Fruit fly (Drosophila melanogaster) whole organism, embryonic: Measurements from ENCODE around the gene frj.
A peak's percentile ranks its signal among the peaks of the same experiment; 100 is the strongest.

Experiments
- Adf1 ChIP-seq: fragments of 200-800 bp; sonication (Bioruptor generic); IDR thresholded peaks from 2 replicates; pipeline ENCODE4 v1.3.6; 2022; ENCODE audit warnings: missing biosample characterization, missing genetic modification characterization
- BtbVII ChIP-seq: fragments of 200-800 bp; sonication (Bioruptor generic); optimal IDR thresholded peaks from 3 replicates; lab custom pipeline; 2017; ENCODE audit warnings: missing biosample characterization, mild to moderate bottlenecking, missing genetic modification characterization
- CG10147 ChIP-seq: fragments of 200-800 bp; sonication (Bioruptor generic); optimal IDR thresholded peaks from 2 replicates; lab custom pipeline; 2019; ENCODE audit warnings: missing biosample characterization, mild to moderate bottlenecking, missing genetic modification characterization, moderate library complexity
- CG10267 ChIP-seq: fragments of 200-800 bp; sonication (Bioruptor generic); optimal IDR thresholded peaks from 2 replicates; lab custom pipeline; 2018; ENCODE audit warnings: missing biosample characterization, mild to moderate bottlenecking, missing genetic modification characterization, moderate library complexity
- CG10274 ChIP-seq: fragments of 200-800 bp; sonication (Bioruptor generic); optimal IDR thresholded peaks from 3 replicates; lab custom pipeline; 2017; ENCODE audit warnings: missing biosample characterization, mild to moderate bottlenecking, missing genetic modification characterization
- CG10979 ChIP-seq: fragments of 200-800 bp; sonication (Bioruptor generic); optimal IDR thresholded peaks from 2 replicates; lab custom pipeline; 2018; ENCODE audit warnings: missing biosample characterization, mild to moderate bottlenecking, missing genetic modification characterization, moderate library complexity
- CG11504 ChIP-seq: fragments of 200-800 bp; sonication (Bioruptor generic); optimal IDR thresholded peaks from 3 replicates; lab custom pipeline; 2019; ENCODE audit warnings: missing biosample characterization, mild to moderate bottlenecking, missing genetic modification characterization, moderate library complexity
- CG11695 ChIP-seq: fragments of 200-800 bp; sonication (Bioruptor generic); IDR thresholded peaks from 3 replicates; pipeline ENCODE4 v1.3.6; 2022; ENCODE audit warnings: missing biosample characterization, missing genetic modification characterization
- CG13287 ChIP-seq: fragments of 200-800 bp; sonication (Bioruptor generic); IDR thresholded peaks from 2 replicates; pipeline ENCODE4 v1.3.6; 2022; ENCODE audit warnings: missing biosample characterization, missing genetic modification characterization; ENCODE audit not compliant: partially characterized antibody
- CG14710 ChIP-seq: fragments of 200-800 bp; sonication (Bioruptor generic); optimal IDR thresholded peaks from 3 replicates; lab custom pipeline; 2019; ENCODE audit warnings: missing biosample characterization, mild to moderate bottlenecking, missing genetic modification characterization, moderate library complexity
- CG15479 ChIP-seq: fragments of 200-800 bp; sonication (Bioruptor generic); optimal IDR thresholded peaks from 3 replicates; lab custom pipeline; 2019; ENCODE audit warnings: missing biosample characterization, mild to moderate bottlenecking, missing genetic modification characterization, moderate library complexity
- CG17359 ChIP-seq: fragments of 200-800 bp; sonication (Bioruptor generic); optimal IDR thresholded peaks from 3 replicates; lab custom pipeline; 2018; ENCODE audit warnings: missing biosample characterization, mild to moderate bottlenecking, missing genetic modification characterization, moderate library complexity
- CG17361 ChIP-seq: fragments of 200-800 bp; sonication (Bioruptor generic); IDR thresholded peaks from 3 replicates; pipeline ENCODE4 v1.3.6; 2022; ENCODE audit warnings: missing biosample characterization, missing genetic modification characterization
- CG31388 ChIP-seq: fragments of 200-800 bp; sonication (Bioruptor generic); optimal IDR thresholded peaks from 2 replicates; lab custom pipeline; 2016; ENCODE audit warnings: missing biosample characterization, missing genetic modification characterization
- CG33213 ChIP-seq: fragments of 200-800 bp; sonication (Bioruptor generic); optimal IDR thresholded peaks from 3 replicates; lab custom pipeline; 2016; ENCODE audit warnings: missing biosample characterization, missing genetic modification characterization
- CG3995 ChIP-seq: fragments of 200-800 bp; sonication (Bioruptor generic); optimal IDR thresholded peaks from 3 replicates; lab custom pipeline; 2016; ENCODE audit warnings: missing biosample characterization, missing genetic modification characterization
- CG4328 ChIP-seq: fragments of 200-800 bp; sonication (Bioruptor generic); optimal IDR thresholded peaks from 3 replicates; lab custom pipeline; 2017; ENCODE audit warnings: missing biosample characterization, missing genetic modification reagents, missing genetic modification characterization
- CG4424 ChIP-seq: fragments of 200-800 bp; sonication (Bioruptor generic); optimal IDR thresholded peaks from 3 replicates; lab custom pipeline; 2016; ENCODE audit warnings: missing biosample characterization, missing genetic modification characterization
- CG5953 ChIP-seq: fragments of 200-800 bp; sonication (Bioruptor generic); IDR thresholded peaks from 2 replicates; pipeline ENCODE4 v1.3.6; 2022; ENCODE audit warnings: missing biosample characterization, missing genetic modification characterization
- CG8359 ChIP-seq: fragments of 200-800 bp; sonication (Bioruptor generic); optimal IDR thresholded peaks from 2 replicates; lab custom pipeline; 2017; ENCODE audit warnings: missing biosample characterization, mild to moderate bottlenecking, missing genetic modification characterization, borderline replicate concordance
- CG9797 ChIP-seq: fragments of 200-800 bp; sonication (Bioruptor generic); optimal IDR thresholded peaks from 3 replicates; lab custom pipeline; 2018; ENCODE audit warnings: missing biosample characterization, mild to moderate bottlenecking, missing genetic modification characterization
- Camta ChIP-seq: fragments of 200-800 bp; sonication (Bioruptor generic); optimal IDR thresholded peaks from 2 replicates; lab custom pipeline; 2016; ENCODE audit warnings: missing biosample characterization, missing genetic modification characterization
- D ChIP-seq, 2 experiments: fragments of 200-800 bp in 1 of 2; fragments of >200 bp in 1 of 2; sonication (Bioruptor generic) in 1 of 2; optimal IDR thresholded peaks; 2 replicates in 1 of 2; 3 replicates in 1 of 2; lab custom pipeline; 2017; ENCODE audit warnings: mild to moderate bottlenecking in 1 of 2, missing biosample characterization in 1 of 2, missing genetic modification characterization in 1 of 2, missing genetic modification reagents in 1 of 2
- Ets97D ChIP-seq: fragments of 200-800 bp; sonication (Bioruptor generic); optimal IDR thresholded peaks from 3 replicates; lab custom pipeline; 2016; ENCODE audit warnings: missing biosample characterization, missing genetic modification characterization
- Hmx ChIP-seq: fragments of 200-800 bp; sonication (Bioruptor generic); optimal IDR thresholded peaks from 2 replicates; lab custom pipeline; 2016; ENCODE audit warnings: missing biosample characterization, missing genetic modification characterization
- Hr39 ChIP-seq: fragments of >200 bp; optimal IDR thresholded peaks from 2 replicates; lab custom pipeline; 2017
- Max ChIP-seq: fragments of 200-800 bp; sonication (Bioruptor generic); optimal IDR thresholded peaks from 2 replicates; lab custom pipeline; 2016; ENCODE audit warnings: missing biosample characterization, mild to moderate bottlenecking, missing genetic modification characterization
- Rx ChIP-seq: fragments of 200-800 bp; sonication (Bioruptor generic); IDR thresholded peaks from 2 replicates; pipeline ENCODE4 v1.3.6; 2022; ENCODE audit warnings: missing biosample characterization, missing genetic modification characterization
- Ssrp ChIP-seq: fragments of 200-800 bp; sonication (Bioruptor generic); optimal IDR thresholded peaks from 2 replicates; lab custom pipeline; 2018; ENCODE audit warnings: missing biosample characterization, mild to moderate bottlenecking, missing genetic modification characterization, moderate library complexity
- ase ChIP-seq: fragments of 200-800 bp; sonication (Bioruptor generic); IDR thresholded peaks from 3 replicates; pipeline ENCODE4 v1.3.6; 2022; ENCODE audit warnings: missing biosample characterization, missing genetic modification characterization
- btn ChIP-seq: fragments of 200-800 bp; sonication (Bioruptor generic); optimal IDR thresholded peaks from 2 replicates; lab custom pipeline; 2016; ENCODE audit warnings: missing biosample characterization, missing genetic modification characterization
- cato ChIP-seq: fragments of 200-800 bp; sonication (Bioruptor generic); optimal IDR thresholded peaks from 2 replicates; lab custom pipeline; 2016; ENCODE audit warnings: missing biosample characterization, missing genetic modification characterization, borderline replicate concordance
- cwo ChIP-seq: fragments of 200-800 bp; sonication (Bioruptor generic); optimal IDR thresholded peaks from 3 replicates; lab custom pipeline; 2017; ENCODE audit warnings: missing biosample characterization, missing genetic modification characterization, mild to moderate bottlenecking, moderate library complexity, missing genetic modification reagents
- dpn ChIP-seq, 2 experiments: fragments of 200-800 bp; sonication (Bioruptor generic); optimal IDR thresholded peaks; 3 replicates each; lab custom pipeline; 2016; ENCODE audit warnings: missing biosample characterization in 2 of 2, missing genetic modification characterization in 2 of 2
- en ChIP-seq: fragments of 200-800 bp; sonication (Bioruptor generic); optimal IDR thresholded peaks from 2 replicates; lab custom pipeline; 2016; ENCODE audit warnings: missing biosample characterization, missing genetic modification characterization
- gem ChIP-seq: fragments of 200-800 bp; sonication (Bioruptor generic); optimal IDR thresholded peaks from 2 replicates; lab custom pipeline; 2019; ENCODE audit warnings: missing biosample characterization, mild to moderate bottlenecking, missing genetic modification characterization, moderate library complexity
- grau ChIP-seq: fragments of 200-800 bp; optimal IDR thresholded peaks from 3 replicates; lab custom pipeline; 2019; ENCODE audit warnings: missing biosample characterization, mild to moderate bottlenecking, missing genetic modification characterization, moderate library complexity
- inv ChIP-seq: fragments of 200-800 bp; sonication (Bioruptor generic); IDR thresholded peaks from 2 replicates; pipeline ENCODE4 v1.3.6; 2022; ENCODE audit warnings: missing biosample characterization, missing genetic modification characterization; ENCODE audit not compliant: partially characterized antibody
- kah ChIP-seq: fragments of 200-800 bp; sonication (Bioruptor generic); optimal IDR thresholded peaks from 2 replicates; lab custom pipeline; 2018; ENCODE audit warnings: missing biosample characterization, mild to moderate bottlenecking, missing genetic modification characterization
- nerfin-1 ChIP-seq: fragments of 200-800 bp; sonication (Bioruptor generic); optimal IDR thresholded peaks from 3 replicates; lab custom pipeline; 2019; ENCODE audit warnings: missing biosample characterization, mild to moderate bottlenecking, missing genetic modification characterization, moderate library complexity
- peb ChIP-seq: fragments of 200-800 bp; sonication (Bioruptor generic); IDR thresholded peaks from 2 replicates; pipeline ENCODE4 v1.3.6; 2022; ENCODE audit warnings: missing biosample characterization, missing genetic modification characterization
- row ChIP-seq: fragments of 200-800 bp; sonication (Bioruptor generic); IDR thresholded peaks from 3 replicates; pipeline ENCODE4 v1.3.6; 2022; ENCODE audit warnings: missing biosample characterization, missing genetic modification characterization
- run ChIP-seq: fragments of 200-800 bp; sonication (Bioruptor generic); optimal IDR thresholded peaks from 3 replicates; lab custom pipeline; 2018; ENCODE audit warnings: missing biosample characterization, mild to moderate bottlenecking, missing genetic modification characterization
- sna ChIP-seq: fragments of 200-800 bp; sonication (Bioruptor generic); IDR thresholded peaks from 2 replicates; pipeline ENCODE4 v1.3.6; 2022; ENCODE audit warnings: missing biosample characterization, missing genetic modification characterization; ENCODE audit not compliant: partially characterized antibody
- so ChIP-seq: fragments of 200-800 bp; sonication (Bioruptor generic); IDR thresholded peaks from 3 replicates; pipeline ENCODE4 v1.3.6; 2022; ENCODE audit warnings: missing biosample characterization, missing genetic modification characterization
- tin ChIP-seq: fragments of 200-800 bp; sonication (Bioruptor generic); optimal IDR thresholded peaks from 3 replicates; lab custom pipeline; 2016; ENCODE audit warnings: missing biosample characterization, missing genetic modification characterization
- tio ChIP-seq: fragments of 200-800 bp; sonication (Bioruptor generic); optimal IDR thresholded peaks from 2 replicates; lab custom pipeline; 2017; ENCODE audit warnings: missing biosample characterization, missing genetic modification characterization, inconsistent platforms
- tx ChIP-seq: fragments of 200-800 bp; sonication (Bioruptor generic); optimal IDR thresholded peaks from 2 replicates; lab custom pipeline; 2016; ENCODE audit warnings: missing biosample characterization, missing genetic modification characterization
- vvl ChIP-seq: fragments of 200-800 bp; sonication (Bioruptor generic); IDR thresholded peaks from 2 replicates; pipeline ENCODE4 v1.3.6; 2022; ENCODE audit warnings: missing biosample characterization, missing genetic modification characterization
- wdn ChIP-seq: fragments of 200-800 bp; sonication (Bioruptor generic); IDR thresholded peaks from 2 replicates; pipeline ENCODE4 v1.3.6; 2022; ENCODE audit warnings: missing biosample characterization, missing genetic modification characterization
- zfh2 ChIP-seq: fragments of 200-800 bp; sonication (Bioruptor generic); optimal IDR thresholded peaks from 2 replicates; lab custom pipeline; 2016; ENCODE audit warnings: missing biosample characterization, missing genetic modification characterization

frj gene

DNA sequence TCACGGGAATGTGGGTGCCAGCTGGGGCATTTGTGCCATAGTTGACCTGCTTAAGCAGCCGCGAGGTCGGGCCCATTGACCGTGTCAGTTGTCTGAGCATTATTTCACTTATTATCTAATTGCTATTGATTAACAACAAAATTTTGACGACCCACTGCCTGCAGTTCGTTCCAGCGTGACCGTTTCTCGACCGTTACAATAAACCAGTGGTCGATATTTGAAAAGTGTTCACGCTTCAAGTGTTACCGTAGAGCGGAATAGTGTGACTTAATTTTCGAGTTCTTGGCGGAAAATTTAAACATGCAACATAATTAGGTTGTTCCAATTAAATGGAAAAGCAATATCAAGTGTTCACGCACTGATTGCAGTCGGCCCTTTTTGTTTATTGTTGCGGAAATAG is 11.7 kb downstream of the frj start, which contains the start of gene HemK1 (continued):
- TF ChIP-seq dpn (GFP tag; optimal IDR thresholded peaks at IDR 0.05; lab: Kevin White, UChicago) (no peak), CG10979 (tag; lab: Kevin White, UChicago) (peak; percentile 16), grau (peak; percentile 21), CG5953 (GFP tag; lab: Robert Waterston, UW) (no peak), CG17359 (tag; lab: Kevin White, UChicago) (no peak), row (peak; percentile 40; the same call in 1 of the 3 replicates), sna (GFP tag; lab: Robert Waterston, UW) (peak; percentile 7; the same call in 1 of the 2 replicates), kah (GFP tag; lab: Kevin White, UChicago) (peak; percentile 33), CG15479 (GFP tag; lab: Kevin White, UChicago) (no peak), wdn (no peak), tin (GFP tag; lab: Kevin White, UChicago) (no peak), CG10267 (tag; lab: Kevin White, UChicago) (peak; percentile 45), so (no peak), CG9797 (GFP tag; lab: Kevin White, UChicago) (peak; percentile 99), run (tag; lab: Kevin White, UChicago) (no peak), Ssrp (tag; lab: Kevin White, UChicago) (no peak), Hmx (GFP tag; lab: Kevin White, UChicago) (no peak), CG4424 (GFP tag; lab: Kevin White, UChicago) (no peak), CG10274 (no peak), BtbVII (GFP tag; lab: Kevin White, UChicago) (no peak), Ets97D (GFP tag; lab: Kevin White, UChicago) (peak; percentile 64), nerfin-1 (no peak), cwo (GFP tag; lab: Kevin White, UChicago) (no peak), CG33213 (GFP tag; lab: Kevin White, UChicago) (peak; percentile 75), CG11504 (tag; lab: Kevin White, UChicago) (peak; percentile 42), Rx (GFP tag; lab: Robert Waterston, UW) (no peak), tio (GFP tag; lab: Kevin White, UChicago) (no peak), CG3995 (GFP tag; lab: Kevin White, UChicago) (peak; percentile 50), tx (GFP tag; lab: Kevin White, UChicago) (no peak), Camta (no peak), CG14710 (tag; lab: Kevin White, UChicago) (peak; percentile 72), CG13287 (peak; percentile 66), gem (tag; lab: Kevin White, UChicago) (no peak), ase (no peak), CG10147 (GFP tag; lab: Kevin White, UChicago) (no peak), CG17361 (GFP tag; lab: Robert Waterston, UW) (no peak), Max (GFP tag; lab: Kevin White, UChicago) (no peak), CG8359 (GFP tag; lab: Kevin White, UChicago) (no peak), CG31388 (GFP tag; lab: Kevin White, UChicago) (no peak), Adf1 (GFP tag; lab: Robert Waterston, UW) (0 out of 2 replicates have a peak, but pooled peaks have one; percentile 25), vvl (GFP tag; lab: Robert Waterston, UW) (peak; percentile 41; the same call in 1 of the 2 replicates), btn (GFP tag; lab: Kevin White, UChicago) (no peak), en (GFP tag; lab: Kevin White, UChicago) (no peak), CG4328 (GFP tag; lab: Kevin White, UChicago) (no peak), D (optimal IDR thresholded peaks at IDR 0.05; lab: Kevin White, UChicago) (no peak), D (GFP tag; optimal IDR thresholded peaks at IDR 0.05; lab: Kevin White, UChicago) (no peak), zfh2 (GFP tag; lab: Kevin White, UChicago) (peak; percentile 4), CG11695 (GFP tag; lab: Robert Waterston, UW) (no peak), Hr39 (lab: Kevin White, UChicago) (no peak), peb (GFP tag; lab: Robert Waterston, UW) (no peak), inv (GFP tag; lab: Robert Waterston, UW) (no peak), cato (GFP tag; lab: Kevin White, UChicago) (no peak)
